Fruit fly (Drosophila melanogaster) Kc167 (cell line): ENCODE data around the gene CG5850.

ENCODE experiments used
- Myc ChIP-seq: fragments of >200 bp; optimal IDR thresholded peaks from 2 replicates; lab custom pipeline; 2017; ENCODE audit warnings: missing external identifiers
- h ChIP-seq: fragments of >200 bp; optimal IDR thresholded peaks from 3 replicates; lab custom pipeline; 2018; ENCODE audit warnings: missing external identifiers
- insv ChIP-seq: fragments of >200 bp; optimal IDR thresholded peaks from 3 replicates; lab custom pipeline; 2018; ENCODE audit warnings: missing external identifiers
- psq ChIP-seq: fragments of >200 bp; optimal IDR thresholded peaks from 2 replicates; lab custom pipeline; 2017; ENCODE audit warnings: missing external identifiers
- ttk ChIP-seq: sonication (Bioruptor generic); optimal IDR thresholded peaks from 2 replicates; lab custom pipeline; 2017; ENCODE audit warnings: missing external identifiers

- TF ChIP-seq h (no peak), psq (no peak), ttk (lab: Kevin White, UChicago) (no peak), Myc (lab: Kevin White, UChicago) (no peak), insv (lab: Kevin White, UChicago) (no peak)
These were observed 15.8 kb downstream of the CG5850 start for dm6 chr2L:9947738-9948519.
